Worm (Caenorhabditis elegans) whole organism, mixed stage, embryonic: ENCODE measurements around the gene Y38C1AA.7.

Source experiments
- ceh-83 ChIP-seq: fragments of 200-800 bp; sonication (Bioruptor generic); optimal IDR thresholded peaks from 2 replicates; lab custom pipeline; 2018; ENCODE audit warnings: mild to moderate bottlenecking, missing genetic modification characterization, missing compliant biosample characterization
- lin-13 ChIP-seq: fragments of 150-350 bp; optimal IDR thresholded peaks from 2 replicates; lab custom pipeline; 2014; ENCODE audit warnings: missing biosample characterization, missing genetic modification characterization
- lsy-2 ChIP-seq: fragments of 150-350 bp; optimal IDR thresholded peaks from 2 replicates; lab custom pipeline; 2014; ENCODE audit warnings: missing biosample characterization, missing genetic modification characterization
- mep-1 ChIP-seq: fragments of 150-350 bp; optimal IDR thresholded peaks from 2 replicates; lab custom pipeline; 2017; ENCODE audit warnings: missing biosample characterization, missing genetic modification reagents, missing genetic modification characterization, inconsistent platforms
- nhr-28 ChIP-seq: fragments of 150-350 bp; optimal IDR thresholded peaks from 2 replicates; lab custom pipeline; 2014; ENCODE audit warnings: missing biosample characterization, missing genetic modification characterization
- snpc-4 ChIP-seq: fragments of 150-350 bp; optimal IDR thresholded peaks from 2 replicates; lab custom pipeline; 2014; ENCODE audit warnings: missing biosample characterization, missing genetic modification characterization
- unc-62 ChIP-seq: fragments of 150-350 bp; optimal IDR thresholded peaks from 2 replicates; lab custom pipeline; 2014; ENCODE audit warnings: missing biosample characterization, missing genetic modification reagents, missing genetic modification characterization
- zip-8 ChIP-seq: fragments of 150-350 bp; optimal IDR thresholded peaks from 2 replicates; lab custom pipeline; 2014; ENCODE audit warnings: missing biosample characterization, missing genetic modification characterization
- ztf-11 ChIP-seq: fragments of 150-350 bp; optimal IDR thresholded peaks from 2 replicates; lab custom pipeline; 2014; ENCODE audit warnings: missing biosample characterization, missing genetic modification characterization

ce11 chrIV:186110-186509 is 27.3 kb downstream of the Y38C1AA.7 start:
- TF ChIP-seq lsy-2 (tag; lab: Kevin White, UChicago) (no peak), unc-62 (GFP tag; lab: Kevin White, UChicago) (no peak), lin-13 (tag; lab: Kevin White, UChicago) (no peak), snpc-4 (tag; lab: Kevin White, UChicago) (no peak), zip-8 (tag; lab: Kevin White, UChicago) (no peak), ceh-83 (GFP tag; lab: Kevin White, UChicago) (no peak), ztf-11 (tag; lab: Kevin White, UChicago) (no peak), nhr-28 (tag; lab: Kevin White, UChicago) (no peak), mep-1 (tag; lab: Kevin White, UChicago) (no peak)
